Worm (Caenorhabditis elegans) whole organism, L1 larva: ENCODE results near the gene K08D10.10.
"Not testable (repeated sequence)": the region's sequence is repeated elsewhere in the genome, so short reads cannot be mapped to it uniquely, and the experiment has no call there.

Experiments
- C04F5.9 ChIP-seq: sonication (generic microtip); optimal IDR thresholded peaks from 2 replicates; lab custom pipeline; 2016; ENCODE audit warnings: missing genetic modification characterization, missing compliant biosample characterization
- C16A3.4 ChIP-seq: fragments of 150-350 bp; optimal IDR thresholded peaks from 2 replicates; lab custom pipeline; 2014; ENCODE audit warnings: missing biosample characterization, missing genetic modification characterization
- F16B12.6 ChIP-seq: fragments of 150-350 bp; optimal IDR thresholded peaks from 2 replicates; lab custom pipeline; 2014; ENCODE audit warnings: missing biosample characterization, missing genetic modification characterization
- Y116A8C.19 ChIP-seq: sonication (generic microtip); optimal IDR thresholded peaks from 2 replicates; lab custom pipeline; 2016; ENCODE audit warnings: missing compliant biosample characterization, missing genetic modification characterization, borderline replicate concordance
- aha-1 ChIP-seq: fragments of 150-350 bp; optimal IDR thresholded peaks from 2 replicates; lab custom pipeline; 2014; ENCODE audit warnings: missing biosample characterization, missing genetic modification characterization
- ces-1 ChIP-seq: fragments of 150-350 bp; optimal IDR thresholded peaks from 2 replicates; lab custom pipeline; 2014; ENCODE audit warnings: missing biosample characterization, missing genetic modification reagents, missing genetic modification characterization
- dpl-1 ChIP-seq, 3 experiments: fragments of 150-350 bp in 2 of 3; sonication (generic microtip) in 1 of 3; optimal IDR thresholded peaks; 2 replicates each; lab custom pipeline; 2014 to 2017; ENCODE audit warnings: missing biosample characterization in 3 of 3, missing genetic modification characterization in 3 of 3, missing genetic modification reagents in 3 of 3
- dsc-1 ChIP-seq: sonication (generic microtip); optimal IDR thresholded peaks from 2 replicates; lab custom pipeline; 2016; ENCODE audit warnings: mild to moderate bottlenecking, missing genetic modification characterization, missing compliant biosample characterization
- efl-1 ChIP-seq, 4 experiments: fragments of 150-350 bp; optimal IDR thresholded peaks in 3 of 4; peaks in 1 of 4; 1 replicate in 1 of 4; 2 replicates in 3 of 4; lab custom pipeline; 2014; ENCODE audit warnings: missing biosample characterization in 2 of 4, missing genetic modification characterization in 2 of 4, missing genetic modification reagents in 2 of 4
- efl-3 ChIP-seq: fragments of 200-800 bp; sonication (Bioruptor generic); optimal IDR thresholded peaks from 2 replicates; lab custom pipeline; 2018; ENCODE audit warnings: mild to moderate bottlenecking, missing genetic modification characterization, missing compliant biosample characterization
- elt-2 ChIP-seq: sonication (generic microtip); optimal IDR thresholded peaks from 2 replicates; lab custom pipeline; 2016; ENCODE audit warnings: missing genetic modification characterization, mild to moderate bottlenecking, inconsistent platforms, missing compliant biosample characterization, missing genetic modification reagents
- ets-5 ChIP-seq: fragments of 200-800 bp; sonication (Bioruptor generic); IDR thresholded peaks from 2 replicates; pipeline ENCODE4 v1.3.6; 2022; ENCODE audit warnings: missing genetic modification characterization, missing compliant biosample characterization
- fkh-10 ChIP-seq: sonication (generic microtip); optimal IDR thresholded peaks from 2 replicates; lab custom pipeline; 2017; ENCODE audit warnings: missing biosample characterization, missing genetic modification reagents, missing genetic modification characterization
- fkh-8 ChIP-seq: sonication (generic microtip); optimal IDR thresholded peaks from 2 replicates; lab custom pipeline; 2016; ENCODE audit warnings: mild to moderate bottlenecking, missing genetic modification characterization, missing compliant biosample characterization
- hlh-17 ChIP-seq: fragments of 200-800 bp; sonication (Bioruptor generic); optimal IDR thresholded peaks from 2 replicates; lab custom pipeline; 2018; ENCODE audit warnings: missing genetic modification characterization, mild to moderate bottlenecking, missing compliant biosample characterization, moderate library complexity, borderline replicate concordance
- jun-1 ChIP-seq: fragments of 150-350 bp; optimal IDR thresholded peaks from 2 replicates; lab custom pipeline; 2014; ENCODE audit warnings: missing biosample characterization, missing genetic modification reagents, missing genetic modification characterization
- lin-13 ChIP-seq: fragments of 150-350 bp; optimal IDR thresholded peaks from 2 replicates; lab custom pipeline; 2014; ENCODE audit warnings: missing biosample characterization, missing genetic modification reagents, missing genetic modification characterization
- lin-15B ChIP-seq: fragments of 150-350 bp; sonication (generic microtip); optimal IDR thresholded peaks from 3 replicates; lab custom pipeline; 2014; ENCODE audit warnings: missing biosample characterization, missing genetic modification characterization
- lsy-2 ChIP-seq, 2 experiments: fragments of 150-350 bp; optimal IDR thresholded peaks; 2 replicates each; lab custom pipeline; 2014; ENCODE audit warnings: missing biosample characterization in 2 of 2, missing genetic modification characterization in 2 of 2
- mdl-1 ChIP-seq, 2 experiments: fragments of 150-350 bp; optimal IDR thresholded peaks; 2 replicates each; lab custom pipeline; 2014 to 2017; ENCODE audit warnings: missing biosample characterization in 2 of 2, missing genetic modification characterization in 2 of 2, inconsistent platforms in 1 of 2
- mep-1 ChIP-seq: fragments of 150-350 bp; optimal IDR thresholded peaks from 2 replicates; lab custom pipeline; 2014; ENCODE audit warnings: missing biosample characterization, missing genetic modification characterization
- nhr-12 ChIP-seq: sonication (generic microtip); optimal IDR thresholded peaks from 2 replicates; lab custom pipeline; 2017; ENCODE audit warnings: missing biosample characterization, missing genetic modification characterization
- nhr-19 ChIP-seq: fragments of 200-800 bp; sonication (Bioruptor generic); conservative IDR thresholded peaks from 2 replicates; pipeline ENCODE4 v1.3.6; 2022; ENCODE audit warnings: missing genetic modification characterization, missing compliant biosample characterization
- nhr-20 ChIP-seq: sonication (generic microtip); optimal IDR thresholded peaks from 2 replicates; lab custom pipeline; 2016; ENCODE audit warnings: mild to moderate bottlenecking, missing genetic modification characterization, missing compliant biosample characterization
- nhr-237 ChIP-seq: fragments of 150-350 bp; optimal IDR thresholded peaks from 2 replicates; lab custom pipeline; 2014; ENCODE audit warnings: missing biosample characterization, missing genetic modification characterization
- nhr-47 ChIP-seq: sonication (generic microtip); optimal IDR thresholded peaks from 2 replicates; lab custom pipeline; 2016; ENCODE audit warnings: mild to moderate bottlenecking, missing genetic modification characterization, moderate library complexity, missing compliant biosample characterization
- nhr-71 ChIP-seq: sonication (generic microtip); optimal IDR thresholded peaks from 2 replicates; lab custom pipeline; 2016; ENCODE audit warnings: mild to moderate bottlenecking, missing genetic modification characterization, moderate library complexity, missing compliant biosample characterization
- nhr-76 ChIP-seq: sonication (generic microtip); optimal IDR thresholded peaks from 2 replicates; lab custom pipeline; 2017; ENCODE audit warnings: missing biosample characterization, missing genetic modification characterization
- nhr-85 ChIP-seq: sonication (generic microtip); peaks from one replicate; lab custom pipeline; 2016; ENCODE audit warnings: missing genetic modification characterization, inconsistent platforms, missing compliant biosample characterization
- nhr-90 ChIP-seq: sonication (generic microtip); optimal IDR thresholded peaks from 2 replicates; lab custom pipeline; 2016; ENCODE audit warnings: mild to moderate bottlenecking, missing genetic modification characterization, missing compliant biosample characterization; ENCODE audit not compliant: poor library complexity
- pax-3 ChIP-seq: fragments of 200-800 bp; sonication (Bioruptor generic); optimal IDR thresholded peaks from 2 replicates; lab custom pipeline; 2018; ENCODE audit warnings: mild to moderate bottlenecking, missing genetic modification characterization, moderate library complexity, missing compliant biosample characterization
- pqm-1 ChIP-seq: sonication (generic microtip); optimal IDR thresholded peaks from 3 replicates; lab custom pipeline; 2017; ENCODE audit warnings: missing biosample characterization, missing genetic modification characterization
- skn-1 ChIP-seq: fragments of 150-350 bp; optimal IDR thresholded peaks from 2 replicates; lab custom pipeline; 2014; ENCODE audit warnings: missing biosample characterization, missing genetic modification characterization
- snpc-4 ChIP-seq: fragments of 150-350 bp; optimal IDR thresholded peaks from 2 replicates; lab custom pipeline; 2014; ENCODE audit warnings: missing biosample characterization, missing genetic modification characterization
- snu-23 ChIP-seq: sonication (generic microtip); optimal IDR thresholded peaks from 2 replicates; lab custom pipeline; 2016; ENCODE audit warnings: missing genetic modification characterization, missing compliant biosample characterization
- sup-37 ChIP-seq: fragments of 200-800 bp; sonication (Bioruptor generic); optimal IDR thresholded peaks from 2 replicates; lab custom pipeline; 2018; ENCODE audit warnings: mild to moderate bottlenecking, missing genetic modification characterization, missing compliant biosample characterization
- unc-130 ChIP-seq: fragments of 150-350 bp; optimal IDR thresholded peaks from 2 replicates; lab custom pipeline; 2017; ENCODE audit warnings: missing biosample characterization, missing genetic modification characterization, inconsistent platforms
- unc-30 ChIP-seq: sonication (generic microtip); optimal IDR thresholded peaks from 2 replicates; lab custom pipeline; 2017; ENCODE audit warnings: missing biosample characterization, missing genetic modification characterization
- unc-62 ChIP-seq: fragments of 150-350 bp; optimal IDR thresholded peaks from 2 replicates; lab custom pipeline; 2014; ENCODE audit warnings: missing biosample characterization, missing genetic modification reagents, missing genetic modification characterization
- ztf-11 ChIP-seq, 2 experiments: sonication (generic microtip); optimal IDR thresholded peaks; 2 replicates each; lab custom pipeline; 2016 to 2017; ENCODE audit warnings: missing genetic modification characterization in 2 of 2, missing biosample characterization in 1 of 2, missing compliant biosample characterization in 1 of 2
- ztf-4 ChIP-seq: fragments of 150-350 bp; optimal IDR thresholded peaks from 2 replicates; lab custom pipeline; 2014; ENCODE audit warnings: missing biosample characterization, missing genetic modification characterization

The K08D10.10 gene

ce11 chrIV:4142986-4143385, 9.0 kb upstream of the K08D10.10 start, which contains the start of gene F49F1.12:
Gene F49F1.12 (minus strand): TSS chrIV:4143086.
- TF ChIP-seq hlh-17 (GFP tag; lab: Kevin White, UChicago); nhr-76; pqm-1 (tag; lab: Kevin White, UChicago): not testable (repeated sequence)

DNA sequence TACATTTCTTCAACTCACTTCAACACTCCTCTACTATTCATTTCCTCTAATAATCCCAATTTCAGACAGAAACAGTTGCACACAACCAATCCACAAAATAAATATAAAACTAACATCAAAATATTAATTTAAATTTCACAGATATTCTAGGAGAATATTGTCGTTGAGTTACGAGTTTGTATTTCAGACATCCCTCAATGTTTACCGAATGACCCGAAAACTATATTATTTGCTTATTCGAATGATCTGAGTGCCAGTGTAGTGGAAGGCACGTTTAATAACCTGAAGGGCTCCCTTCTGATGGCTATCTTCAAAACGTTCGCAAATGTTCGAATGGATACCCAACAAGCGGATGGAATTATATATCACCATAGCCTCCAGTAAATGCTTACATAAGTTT, 7.3 kb upstream of the K08D10.10 start, which contains the start of gene R07C12.3:
Gene R07C12.3 (plus strand): TSS at position 301 of the 400 bp plus-strand sequence.
- TF ChIP-seq unc-130: no peak
- no peak for TF ChIP-seq nhr-85
- TF ChIP-seq nhr-71 (tag; lab: Kevin White, UChicago): no peak
- no peak for TF ChIP-seq nhr-237
- TF ChIP-seq dpl-1 (GFP tag; optimal IDR thresholded peaks at IDR 0.05; lab: Kevin White, UChicago): no peak
- TF ChIP-seq F16B12.6 (tag; lab: Kevin White, UChicago): no peak
- TF ChIP-seq lsy-2 (tag; optimal IDR thresholded peaks at IDR 0.05; lab: Kevin White, UChicago): no peak
- TF ChIP-seq fkh-8 (tag; lab: Kevin White, UChicago): no peak
- no peak for TF ChIP-seq snu-23 (GFP tag; lab: Kevin White, UChicago)
- no peak for TF ChIP-seq unc-30
- TF ChIP-seq nhr-19 (GFP tag; lab: Robert Waterston, UW): no peak
- TF ChIP-seq efl-3 (GFP tag; lab: Kevin White, UChicago): no peak
- no peak for TF ChIP-seq nhr-12
- no peak for TF ChIP-seq ztf-11 (tag; optimal IDR thresholded peaks at IDR 0.05; lab: Kevin White, UChicago)
- no peak for TF ChIP-seq nhr-90 (tag; lab: Kevin White, UChicago)
- TF ChIP-seq elt-2 (tag; lab: Kevin White, UChicago): no peak
- no peak for TF ChIP-seq nhr-47 (tag; lab: Kevin White, UChicago)
- no peak for TF ChIP-seq ztf-4 (tag; lab: Kevin White, UChicago)
- no peak for TF ChIP-seq ets-5 (GFP tag; lab: Robert Waterston, UW)
- no peak for TF ChIP-seq lin-13 (GFP tag; lab: Kevin White, UChicago)

ce11 chrIV:4147891-4148290, 4.1 kb upstream of the K08D10.10 start:
- TF ChIP-seq efl-1 (optimal IDR thresholded peaks at IDR 0.05; lab: Kevin White, UChicago): no peak
- peak in 1 of 2 experiments; percentile 38 for TF ChIP-seq efl-1 (GFP tag; optimal IDR thresholded peaks at IDR 0.05 in 1 of 2; lab: Kevin White, UChicago)
- TF ChIP-seq C16A3.4 (tag; lab: Kevin White, UChicago): no peak
- no peak for TF ChIP-seq ces-1
- no peak for TF ChIP-seq mep-1 (tag; lab: Kevin White, UChicago)
- peak; percentile 1 for TF ChIP-seq nhr-90 (tag; lab: Kevin White, UChicago)
- peak; percentile 34 for TF ChIP-seq jun-1 (tag; lab: Kevin White, UChicago)
- TF ChIP-seq aha-1 (tag; lab: Kevin White, UChicago): no peak
- TF ChIP-seq nhr-71 (tag; lab: Kevin White, UChicago): no peak
- peak; percentile 92 for TF ChIP-seq elt-2 (tag; lab: Kevin White, UChicago)
- no peak for TF ChIP-seq dsc-1 (tag; lab: Kevin White, UChicago)
- TF ChIP-seq fkh-10 (GFP tag; lab: Kevin White, UChicago): no peak
- TF ChIP-seq sup-37 (GFP tag; lab: Kevin White, UChicago): no peak
- TF ChIP-seq C04F5.9: no peak
- TF ChIP-seq unc-62: no peak
- no peak for TF ChIP-seq mdl-1 (tag; optimal IDR thresholded peaks at IDR 0.05; lab: Kevin White, UChicago)
- no peak for TF ChIP-seq Y116A8C.19
- no peak for TF ChIP-seq dpl-1 (GFP tag; optimal IDR thresholded peaks at IDR 0.05; lab: Kevin White, UChicago)
- TF ChIP-seq skn-1 (tag; lab: Kevin White, UChicago): no peak
- TF ChIP-seq pax-3 (tag; lab: Kevin White, UChicago): no peak
- no peak for TF ChIP-seq snu-23 (GFP tag; lab: Kevin White, UChicago)
- no peak for TF ChIP-seq nhr-20 (tag; lab: Kevin White, UChicago)
- no peak for TF ChIP-seq lin-15B (tag; lab: Kevin White, UChicago)
- no peak for TF ChIP-seq snpc-4 (tag; lab: Kevin White, UChicago)
- TF ChIP-seq nhr-237: no peak
